Fruit fly (Drosophila melanogaster) whole organism, adult: ENCODE measurements around the gene Taf10b.

Experiments
- CG11617 ChIP-seq: fragments of 200-800 bp; sonication (Bioruptor generic); optimal IDR thresholded peaks from 2 replicates; lab custom pipeline; 2017; ENCODE audit warnings: mild to moderate bottlenecking, missing biosample characterization, missing genetic modification reagents, missing genetic modification characterization
- CG33017 ChIP-seq: fragments of 200-800 bp; sonication (Bioruptor generic); optimal IDR thresholded peaks from 2 replicates; lab custom pipeline; 2018; ENCODE audit warnings: missing biosample characterization, mild to moderate bottlenecking, missing genetic modification characterization, moderate library complexity
- CG7045 ChIP-seq: fragments of 200-800 bp; sonication (Bioruptor generic); optimal IDR thresholded peaks from 2 replicates; lab custom pipeline; 2017; ENCODE audit warnings: missing biosample characterization, mild to moderate bottlenecking, missing genetic modification characterization
- Mnt ChIP-seq: fragments of 200-800 bp; sonication (Bioruptor generic); optimal IDR thresholded peaks from 2 replicates; lab custom pipeline; 2016; ENCODE audit warnings: missing biosample characterization, mild to moderate bottlenecking, missing genetic modification characterization
- cnc ChIP-seq, 2 experiments: fragments of >200 bp; optimal IDR thresholded peaks; 2 replicates each; lab custom pipeline; 2017
- tj ChIP-seq: fragments of 200-800 bp; sonication (Bioruptor generic); optimal IDR thresholded peaks from 3 replicates; lab custom pipeline; 2017; ENCODE audit warnings: missing biosample characterization, mild to moderate bottlenecking, missing genetic modification characterization, moderate library complexity

DNA sequence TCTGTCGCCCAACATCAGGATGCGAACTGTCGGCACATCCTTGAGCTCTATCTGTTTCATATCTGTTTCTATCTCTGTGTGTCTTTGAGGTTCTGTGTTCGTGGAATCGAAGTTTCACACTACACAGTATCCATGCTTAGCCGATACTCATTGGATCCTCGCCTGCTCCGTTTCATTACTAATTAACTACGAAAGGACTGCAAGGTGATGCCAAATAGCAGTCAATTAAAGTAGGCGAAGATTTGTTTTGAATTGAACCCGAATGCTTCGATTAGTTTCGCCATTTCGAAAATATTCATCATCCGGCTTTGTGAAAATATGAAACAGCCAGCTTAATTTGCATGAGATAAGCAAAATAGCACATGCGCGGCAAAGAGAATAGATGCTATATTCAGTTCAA lies 4.0 kb upstream of the Taf10b start, which contains the start of gene CG15399:
- no peak for TF ChIP-seq CG33017 (tag; lab: Kevin White, UChicago)
- TF ChIP-seq CG7045, result no peak
- TF ChIP-seq tj, result no peak
- no peak for TF ChIP-seq cnc (optimal IDR thresholded peaks at IDR 0.05; lab: Kevin White, UChicago)
- no peak for TF ChIP-seq CG11617 (GFP tag; lab: Kevin White, UChicago)
- no peak for TF ChIP-seq Mnt (GFP tag; lab: Kevin White, UChicago)
